Worm (Caenorhabditis elegans) whole organism, young adult: ENCODE measurements around the gene F45E12.6.

Source experiments
- F52B5.7 ChIP-seq: sonication (generic microtip); optimal IDR thresholded peaks from 2 replicates; lab custom pipeline; 2016; ENCODE audit warnings: mild to moderate bottlenecking, missing genetic modification characterization, missing compliant biosample characterization
- ama-1 ChIP-seq, 3 experiments: fragments of 150-350 bp in 1 of 3; sonication (generic microtip) in 2 of 3; optimal IDR thresholded peaks; 2 replicates each; lab custom pipeline; 2014 to 2018; ENCODE audit warnings: missing biosample characterization in 2 of 3, missing genetic modification characterization in 2 of 3, missing genetic modification reagents in 2 of 3
- ceh-27 ChIP-seq: fragments of 200-800 bp; sonication (Bioruptor generic); optimal IDR thresholded peaks from 2 replicates; lab custom pipeline; 2018; ENCODE audit warnings: mild to moderate bottlenecking, missing genetic modification characterization, moderate library complexity, missing compliant biosample characterization
- dpl-1 ChIP-seq: fragments of 150-350 bp; optimal IDR thresholded peaks from 2 replicates; lab custom pipeline; 2014; ENCODE audit warnings: missing biosample characterization, missing genetic modification reagents, missing genetic modification characterization
- ets-4 ChIP-seq: fragments of 200-800 bp; sonication (Bioruptor generic); optimal IDR thresholded peaks from 2 replicates; lab custom pipeline; 2018; ENCODE audit warnings: mild to moderate bottlenecking, missing genetic modification characterization, missing compliant biosample characterization
- him-1 ChIP-seq: sonication (generic microtip); optimal IDR thresholded peaks from 2 replicates; lab custom pipeline; 2016; ENCODE audit warnings: missing genotype, missing genetic modification reagents, missing genetic modification characterization, missing compliant biosample characterization
- lin-26 ChIP-seq: fragments of 200-800 bp; sonication (Bioruptor generic); IDR thresholded peaks from 2 replicates; pipeline ENCODE4 v1.3.6; 2022; ENCODE audit warnings: missing genetic modification reagents, missing genetic modification characterization, missing compliant biosample characterization
- nhr-179 ChIP-seq: sonication (generic microtip); optimal IDR thresholded peaks from 2 replicates; lab custom pipeline; 2016; ENCODE audit warnings: mild to moderate bottlenecking, missing genetic modification characterization, missing compliant biosample characterization
- pha-4 ChIP-seq: fragments of 150-350 bp; sonication (generic microtip); optimal IDR thresholded peaks from 2 replicates; lab custom pipeline; 2014; ENCODE audit warnings: missing biosample characterization, missing genetic modification reagents, missing genetic modification characterization
- rec-8 ChIP-seq, 2 experiments: sonication (generic microtip); optimal IDR thresholded peaks; 2 replicates each; lab custom pipeline; 2016; ENCODE audit warnings: mild to moderate bottlenecking in 2 of 2, missing genetic modification characterization in 2 of 2, missing genetic modification reagents in 2 of 2, missing genotype in 2 of 2, missing biosample characterization in 1 of 2, missing compliant biosample characterization in 1 of 2, moderate library complexity in 1 of 2
- snpc-4 ChIP-seq, 5 experiments: fragments of 150-350 bp in 1 of 5; sonication (generic microtip) in 4 of 5; optimal IDR thresholded peaks; 2 replicates each; lab custom pipeline; 2014 to 2018; ENCODE audit warnings: missing genetic modification characterization in 5 of 5, missing biosample characterization in 3 of 5, antibody characterized with exemption in 2 of 5, mild to moderate bottlenecking in 2 of 5, missing compliant biosample characterization in 2 of 5, missing genotype in 2 of 5, moderate library complexity in 2 of 5, missing genetic modification reagents in 1 of 5
- tbx-9 ChIP-seq: sonication (generic microtip); optimal IDR thresholded peaks from 2 replicates; lab custom pipeline; 2016; ENCODE audit warnings: borderline replicate concordance, missing genetic modification characterization, inconsistent platforms, missing compliant biosample characterization
- unc-130 ChIP-seq: sonication (generic microtip); optimal IDR thresholded peaks from 2 replicates; lab custom pipeline; 2016; ENCODE audit warnings: missing genetic modification reagents, missing genetic modification characterization, missing compliant biosample characterization

DNA sequence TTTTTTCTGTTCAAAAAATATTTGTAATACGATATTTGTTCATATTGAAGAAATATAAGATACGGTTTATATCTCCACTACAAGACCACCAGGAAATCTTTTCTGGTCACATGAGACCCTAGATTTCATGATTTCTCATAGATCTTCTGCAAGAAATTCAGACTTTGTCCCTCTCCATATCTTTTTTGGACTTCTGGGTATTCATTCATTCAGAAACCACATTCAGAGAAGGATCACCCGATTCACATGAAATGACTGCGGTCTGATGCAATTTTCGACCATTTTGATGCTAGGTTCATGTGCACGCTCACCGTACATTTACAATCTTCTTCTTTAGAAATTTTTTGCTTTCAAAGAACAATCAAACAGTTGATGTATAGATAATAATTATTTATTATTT is 34.2 kb downstream of the F45E12.6 start:
- TF ChIP-seq F52B5.7 (tag; lab: Kevin White, UChicago) (no peak), tbx-9 (tag; lab: Kevin White, UChicago) (no peak), snpc-4 (GFP tag; optimal IDR thresholded peaks at IDR 0.05; lab: Kevin White, UChicago) (no peak), snpc-4 (tag; optimal IDR thresholded peaks at IDR 0.05; lab: Kevin White, UChicago) (no peak), rec-8 (tag; optimal IDR thresholded peaks at IDR 0.05; lab: Kevin White, UChicago) (no peak), nhr-179 (tag; lab: Kevin White, UChicago) (no peak), lin-26 (GFP tag; lab: Robert Waterston, UW) (no peak), pha-4 (no peak), dpl-1 (no peak), unc-130 (GFP tag; lab: Kevin White, UChicago) (no peak), ceh-27 (GFP tag; lab: Kevin White, UChicago) (no peak), him-1 (tag; lab: Kevin White, UChicago) (no peak), ama-1 (optimal IDR thresholded peaks at IDR 0.05; lab: Kevin White, UChicago) (no peak), ama-1 (GFP tag; optimal IDR thresholded peaks at IDR 0.05; lab: Kevin White, UChicago) (no peak), ets-4 (GFP tag; lab: Kevin White, UChicago) (no peak)
